Worm (Caenorhabditis elegans): ENCODE results near the gene T03F7.7.

DNA sequence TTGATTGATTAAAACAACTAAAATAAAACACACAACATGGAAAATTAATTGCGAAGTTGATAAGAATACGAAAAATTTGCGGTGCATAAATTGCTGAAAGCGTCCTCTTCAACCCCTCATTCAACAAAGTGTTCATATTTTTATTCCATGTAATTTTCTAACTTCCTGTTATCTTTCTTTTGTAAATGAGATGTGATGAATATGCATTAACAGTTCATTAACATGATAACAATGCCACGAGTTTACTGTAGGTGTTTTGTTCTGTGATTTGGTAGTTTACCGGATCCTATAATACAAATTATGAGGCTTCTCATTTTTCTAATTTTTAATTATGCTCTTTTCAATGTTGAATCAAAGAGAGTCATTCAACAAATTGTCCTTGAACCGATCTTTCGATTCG is 17.9 kb downstream of the T03F7.7 start, which contains the start of gene F47G9.6:
- TF ChIP-seq mdl-1 (tag; optimal IDR thresholded peaks at IDR 0.05) (no peak), ceh-82 (tag; optimal IDR thresholded peaks at IDR 0.05) (no peak), elt-3 (tag; optimal IDR thresholded peaks at IDR 0.05) (no peak), unc-62 (GFP tag; optimal IDR thresholded peaks at IDR 0.05) (no peak), lin-13 (GFP tag; optimal IDR thresholded peaks at IDR 0.05) (no peak), nhr-237 (tag; optimal IDR thresholded peaks at IDR 0.05) (no peak), ztf-4 (tag; optimal IDR thresholded peaks at IDR 0.05) (no peak), ztf-11 (tag; optimal IDR thresholded peaks at IDR 0.05) (no peak), blmp-1 (tag; optimal IDR thresholded peaks at IDR 0.05; ENCODE audit: insufficient read depth) (no peak), nhr-12 (tag; optimal IDR thresholded peaks at IDR 0.05) (no peak)
